Worm (Caenorhabditis elegans): ENCODE data around the gene fbxc-7.

fbxc-7 gene

ce11 chrII:917324-917723, 37.4 kb upstream of the fbxc-7 start, which contains the start of gene fbxc-30:
fbxc-30 (plus strand) TSS chrII:917624.
- TF ChIP-seq nhr-67 (tag; optimal IDR thresholded peaks at IDR 0.05) = no peak
- no peak for TF ChIP-seq nhr-11 (tag; optimal IDR thresholded peaks at IDR 0.05)
- TF ChIP-seq pha-4 (tag; optimal IDR thresholded peaks at IDR 0.05) = no peak
- TF ChIP-seq ZK546.5 (tag; optimal IDR thresholded peaks at IDR 0.05) = no peak
- no peak for TF ChIP-seq nhr-25 (tag; optimal IDR thresholded peaks at IDR 0.05)
- TF ChIP-seq ceh-9 (tag; optimal IDR thresholded peaks at IDR 0.05) = no peak
- no peak for TF ChIP-seq unc-39 (tag; optimal IDR thresholded peaks at IDR 0.05)
- no peak for TF ChIP-seq unc-62 (GFP tag; optimal IDR thresholded peaks at IDR 0.05)
- TF ChIP-seq sea-2 (GFP tag; optimal IDR thresholded peaks at IDR 0.05) = no peak
- no peak for TF ChIP-seq ztf-11 (tag; optimal IDR thresholded peaks at IDR 0.05)
- no peak for TF ChIP-seq egl-5 (tag; optimal IDR thresholded peaks at IDR 0.05)
- TF ChIP-seq nhr-12 (tag; optimal IDR thresholded peaks at IDR 0.05) = no peak
- TF ChIP-seq egl-27 (tag; optimal IDR thresholded peaks at IDR 0.05) = no peak
- no peak for TF ChIP-seq zag-1 (tag; optimal IDR thresholded peaks at IDR 0.05)
- no peak for TF ChIP-seq jun-1 (tag; optimal IDR thresholded peaks at IDR 0.05)
- no peak for TF ChIP-seq eor-1 (tag; optimal IDR thresholded peaks at IDR 0.05)
- no peak for TF ChIP-seq lin-39 (tag; optimal IDR thresholded peaks at IDR 0.05)
- TF ChIP-seq nhr-43 (tag; optimal IDR thresholded peaks at IDR 0.05; ENCODE audit: poor library complexity, severe bottlenecking) = no peak

DNA sequence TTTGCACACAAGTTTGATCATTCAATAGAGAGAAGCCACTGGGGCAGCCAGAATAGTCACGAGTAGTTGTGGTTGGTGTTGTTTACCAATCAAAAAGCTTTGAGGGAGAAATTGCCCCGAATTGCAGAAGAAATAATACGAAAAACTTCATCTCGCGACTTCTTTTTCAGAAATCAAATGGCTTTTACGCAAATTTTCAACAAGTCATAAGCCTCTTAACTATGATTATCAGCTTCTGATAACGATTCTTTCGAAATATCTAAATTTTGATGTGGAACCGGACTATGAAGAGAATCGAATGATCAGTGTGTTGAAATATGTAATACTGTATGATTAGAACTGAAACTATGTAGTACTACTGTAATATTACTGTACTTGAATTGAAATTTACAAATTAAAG, 34.4 kb upstream of the fbxc-7 start:
- peak; percentile 52 for TF ChIP-seq elt-2 (tag; optimal IDR thresholded peaks at IDR 0.05)
- no peak for TF ChIP-seq nhr-76 (tag; optimal IDR thresholded peaks at IDR 0.05)

ce11 chrII:922778-923177, 31.9 kb upstream of the fbxc-7 start:
- TF ChIP-seq ama-1 (optimal IDR thresholded peaks at IDR 0.05) = no peak
- TF ChIP-seq nhr-43 (tag; optimal IDR thresholded peaks at IDR 0.05; ENCODE audit: poor library complexity, severe bottlenecking) = no peak
- TF ChIP-seq pqm-1 (tag; optimal IDR thresholded peaks at IDR 0.05) = peak; percentile 39
- TF ChIP-seq elt-2 (tag; optimal IDR thresholded peaks at IDR 0.05) = peak; percentile 84

DNA sequence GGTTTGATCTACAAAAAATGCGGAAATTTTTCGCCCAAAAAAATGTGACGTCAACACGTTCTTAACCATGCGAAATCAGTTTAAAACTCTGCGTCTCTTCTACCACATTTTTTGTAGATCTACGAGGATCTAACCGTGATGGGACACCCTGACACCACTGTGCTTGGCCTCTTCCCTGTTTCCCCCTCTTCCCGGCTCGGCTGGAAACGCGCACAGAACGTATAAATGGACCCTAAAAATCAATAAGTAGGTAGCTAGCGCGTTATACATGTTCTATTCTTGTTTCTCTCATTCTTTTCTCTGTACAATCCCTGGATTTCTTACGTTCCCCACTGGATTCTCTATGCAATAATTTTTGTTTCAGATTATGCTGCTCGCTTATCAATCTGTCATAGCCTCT, 31.2 kb upstream of the fbxc-7 start, which contains the start of gene fbxc-28:
TSS of gene fbxc-28 (plus strand) at position 301 of the 400 bp plus-strand sequence.
- TF ChIP-seq jun-1 (tag; optimal IDR thresholded peaks at IDR 0.05) = no peak
- no peak for TF ChIP-seq lsy-12 (tag; optimal IDR thresholded peaks at IDR 0.05)
- TF ChIP-seq ceh-28 (tag; optimal IDR thresholded peaks at IDR 0.05) = no peak
- no peak for TF ChIP-seq unc-39 (tag; optimal IDR thresholded peaks at IDR 0.05)
- TF ChIP-seq elt-1 (tag; optimal IDR thresholded peaks at IDR 0.05) = no peak
- TF ChIP-seq pqm-1 (tag; optimal IDR thresholded peaks at IDR 0.05) = no peak
- no peak for TF ChIP-seq nfya-1 (tag; optimal IDR thresholded peaks at IDR 0.05; ENCODE audit: insufficient read depth)
- TF ChIP-seq nhr-23 (tag; optimal IDR thresholded peaks at IDR 0.05) = no peak
- TF ChIP-seq ztf-11 (tag; optimal IDR thresholded peaks at IDR 0.05) = no peak
- no peak for TF ChIP-seq fos-1 (tag; optimal IDR thresholded peaks at IDR 0.05)
- TF ChIP-seq nhr-12 (tag; optimal IDR thresholded peaks at IDR 0.05) = no peak
- TF ChIP-seq nhr-67 (tag; optimal IDR thresholded peaks at IDR 0.05) = no peak
- no peak for TF ChIP-seq R02D3.7 (tag; optimal IDR thresholded peaks at IDR 0.05)

ce11 chrII:927331-927730, 27.4 kb upstream of the fbxc-7 start, which contains the start of gene R07C3.13:
R07C3.13 (minus strand) TSS chrII:927431.
- no peak for TF ChIP-seq elt-3 (tag; optimal IDR thresholded peaks at IDR 0.05)
- TF ChIP-seq ZK546.5 (tag; optimal IDR thresholded peaks at IDR 0.05) = no peak
- no peak for TF ChIP-seq lin-15B (tag; optimal IDR thresholded peaks at IDR 0.05)
- TF ChIP-seq elt-1 (tag; optimal IDR thresholded peaks at IDR 0.05) = no peak
- no peak for TF ChIP-seq ceh-16 (tag; optimal IDR thresholded peaks at IDR 0.05)
- TF ChIP-seq mdl-1 (tag; optimal IDR thresholded peaks at IDR 0.05) = no peak
- no peak for TF ChIP-seq fkh-10 (GFP tag; optimal IDR thresholded peaks at IDR 0.05)
- no peak for TF ChIP-seq hmg-11 (tag; optimal IDR thresholded peaks at IDR 0.05)
- no peak for TF ChIP-seq ceh-82 (tag; optimal IDR thresholded peaks at IDR 0.05)
